Fruit fly (Drosophila melanogaster): ENCODE results near the gene CG14563.
A peak's percentile ranks its signal among the peaks of the same experiment; 100 is the strongest.

The CG14563 gene

DNA sequence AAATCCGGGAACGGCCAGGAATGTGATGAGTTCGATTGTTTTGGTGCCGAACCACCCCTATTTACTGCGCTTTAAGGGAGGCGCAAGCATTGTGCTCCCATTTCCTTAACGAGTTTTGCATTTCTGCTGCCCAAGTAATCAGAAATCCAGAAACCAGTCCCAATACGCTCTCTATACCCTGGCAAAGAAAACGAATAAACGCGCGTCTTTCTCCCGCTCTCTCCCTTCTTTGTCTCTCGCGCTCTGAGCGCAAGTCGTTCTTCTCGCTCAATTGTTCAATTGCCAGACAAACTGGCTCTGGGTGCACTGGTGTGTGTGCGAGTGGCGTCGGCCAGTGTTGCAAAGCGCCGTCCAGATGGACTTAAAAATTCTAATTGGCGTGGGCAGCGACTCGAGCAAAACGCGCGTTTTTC lies 38.2 kb upstream of the CG14563 start (continued):
- TF ChIP-seq CG7987 (GFP tag; optimal IDR thresholded peaks at IDR 0.05) = peak; percentile 88
- peak; percentile 75 for TF ChIP-seq Hey (tag; optimal IDR thresholded peaks at IDR 0.05)
- TF ChIP-seq eyg (GFP tag; optimal IDR thresholded peaks at IDR 0.05) = peak; percentile 96
- peak; percentile 95 for TF ChIP-seq kay (GFP tag; optimal IDR thresholded peaks at IDR 0.05)
- TF ChIP-seq Fer3 (tag; optimal IDR thresholded peaks at IDR 0.05) = peak; percentile 90
- TF ChIP-seq ash1 (GFP tag; optimal IDR thresholded peaks at IDR 0.05) = peak; percentile 74
- TF ChIP-seq Bdp1 (GFP tag; optimal IDR thresholded peaks at IDR 0.05) = peak; percentile 94
- peak; percentile 97 for TF ChIP-seq ems (GFP tag; optimal IDR thresholded peaks at IDR 0.05)
- TF ChIP-seq Vsx1 (GFP tag; optimal IDR thresholded peaks at IDR 0.05) = peak; percentile 88
- peak; percentile 90 for TF ChIP-seq CG31441 (GFP tag; IDR thresholded peaks at IDR 0.05)
- peak; percentile 88 for TF ChIP-seq CG11723 (GFP tag; optimal IDR thresholded peaks at IDR 0.05)
- peak; percentile 93 for TF ChIP-seq ssp (GFP tag; IDR thresholded peaks at IDR 0.05)
- peak; percentile 88 for TF ChIP-seq CG6254 (GFP tag; optimal IDR thresholded peaks at IDR 0.05)
- TF ChIP-seq zen2 (GFP tag; IDR thresholded peaks at IDR 0.05; ENCODE audit: partially characterized antibody) = peak; percentile 38; the same call in 1 of the 3 replicates
- no peak for TF ChIP-seq sc (optimal IDR thresholded peaks at IDR 0.05)
- TF ChIP-seq sc (GFP tag; optimal IDR thresholded peaks at IDR 0.05) = peak; percentile 97
- peak; percentile 98 for TF ChIP-seq Atf3 (GFP tag; optimal IDR thresholded peaks at IDR 0.05)
- peak; percentile 91 for TF ChIP-seq CG33557 (GFP tag; optimal IDR thresholded peaks at IDR 0.05)
- peak; percentile 87 to 92 for TF ChIP-seq eve (GFP tag; optimal IDR thresholded peaks at IDR 0.05)
- TF ChIP-seq B-H1 (GFP tag; IDR thresholded peaks at IDR 0.05) = peak; percentile 98
- peak; percentile 85 for TF ChIP-seq scrt (GFP tag; optimal IDR thresholded peaks at IDR 0.05)
- peak; percentile 94 for TF ChIP-seq kni (GFP tag; optimal IDR thresholded peaks at IDR 0.05)
- peak; percentile 2 for TF ChIP-seq pfk (GFP tag; optimal IDR thresholded peaks at IDR 0.05)
- peak; percentile 89 for TF ChIP-seq CG4707 (GFP tag; optimal IDR thresholded peaks at IDR 0.05)
- TF ChIP-seq CG12942 (GFP tag; optimal IDR thresholded peaks at IDR 0.05) = peak; percentile 99
- peak; percentile 36 for TF ChIP-seq CG10543 (GFP tag; optimal IDR thresholded peaks at IDR 0.05)
- peak; percentile 97 for TF ChIP-seq sob (GFP tag; IDR thresholded peaks at IDR 0.05)
- TF ChIP-seq CG1602 (GFP tag; optimal IDR thresholded peaks at IDR 0.05) = peak; percentile 98
- TF ChIP-seq gem (tag; optimal IDR thresholded peaks at IDR 0.05) = peak; percentile 97
- TF ChIP-seq Xbp1 (GFP tag; optimal IDR thresholded peaks at IDR 0.05) = peak; percentile 98
- peak; percentile 96 for TF ChIP-seq crc (GFP tag; optimal IDR thresholded peaks at IDR 0.05)
- peak; percentile 79 for TF ChIP-seq CG7745 (tag; optimal IDR thresholded peaks at IDR 0.05)
- peak; percentile 98 for TF ChIP-seq az2 (GFP tag; optimal IDR thresholded peaks at IDR 0.05)
- TF ChIP-seq H15 (GFP tag; IDR thresholded peaks at IDR 0.05) = peak; percentile 98
- peak; percentile 95 for TF ChIP-seq stwl (tag; optimal IDR thresholded peaks at IDR 0.05)
- peak; percentile 77 for TF ChIP-seq CG10147 (GFP tag; optimal IDR thresholded peaks at IDR 0.05)
- peak; percentile 95 for TF ChIP-seq ERR (GFP tag; optimal IDR thresholded peaks at IDR 0.05)
- peak; percentile 96 for TF ChIP-seq unpg (GFP tag; optimal IDR thresholded peaks at IDR 0.05)
- TF ChIP-seq Awh (GFP tag; IDR thresholded peaks at IDR 0.05) = peak; percentile 99
- TF ChIP-seq corto (GFP tag; optimal IDR thresholded peaks at IDR 0.05) = peak; percentile 97
- TF ChIP-seq Rfx (GFP tag; IDR thresholded peaks at IDR 0.05) = peak; percentile 99
- TF ChIP-seq CG17568 (GFP tag; optimal IDR thresholded peaks at IDR 0.05) = peak; percentile 90
- peak; percentile 93 for TF ChIP-seq da (GFP tag; optimal IDR thresholded peaks at IDR 0.05)
- TF ChIP-seq Lhr (GFP tag; optimal IDR thresholded peaks at IDR 0.05) = peak; percentile 92
- peak; percentile 51; the same call in 2 of the 3 replicates for TF ChIP-seq Opbp (GFP tag; IDR thresholded peaks at IDR 0.05; ENCODE audit: partially characterized antibody)
- TF ChIP-seq CG11085 (GFP tag; IDR thresholded peaks at IDR 0.05) = peak; percentile 96
- TF ChIP-seq CG14860 (GFP tag; IDR thresholded peaks at IDR 0.05; ENCODE audit: partially characterized antibody) = no peak
- TF ChIP-seq CG13894 (tag; optimal IDR thresholded peaks at IDR 0.05) = peak; percentile 86
- TF ChIP-seq CG14441 (GFP tag; IDR thresholded peaks at IDR 0.05) = peak; percentile 98
- peak; percentile 69 for TF ChIP-seq hkb (optimal IDR thresholded peaks at IDR 0.05)
- peak; percentile 97 for TF ChIP-seq hkb (GFP tag; IDR thresholded peaks at IDR 0.05)

All from whole organism, embryonic.